Worm (Caenorhabditis elegans) whole organism, L1 larva: Measurements from ENCODE around the gene D1046.18.

ENCODE experiments used
- C04F5.9 ChIP-seq: sonication (generic microtip); optimal IDR thresholded peaks from 2 replicates; lab custom pipeline; 2016; ENCODE audit warnings: missing genetic modification characterization, missing compliant biosample characterization
- C16A3.4 ChIP-seq: fragments of 150-350 bp; optimal IDR thresholded peaks from 2 replicates; lab custom pipeline; 2014; ENCODE audit warnings: missing biosample characterization, missing genetic modification characterization
- C34B4.2 ChIP-seq: sonication (generic microtip); optimal IDR thresholded peaks from 2 replicates; lab custom pipeline; 2017; ENCODE audit warnings: mild to moderate bottlenecking, missing genetic modification characterization, missing compliant biosample characterization
- aha-1 ChIP-seq: fragments of 150-350 bp; optimal IDR thresholded peaks from 2 replicates; lab custom pipeline; 2014; ENCODE audit warnings: missing biosample characterization, missing genetic modification characterization
- aly-2 ChIP-seq: fragments of 150-350 bp; optimal IDR thresholded peaks from 2 replicates; lab custom pipeline; 2014; ENCODE audit warnings: missing biosample characterization, missing genetic modification characterization
- ama-1 ChIP-seq: fragments of 150-350 bp; optimal IDR thresholded peaks from 2 replicates; lab custom pipeline; 2014
- blmp-1 ChIP-seq: fragments of 150-350 bp; optimal IDR thresholded peaks from 2 replicates; lab custom pipeline; 2014; ENCODE audit warnings: missing biosample characterization, missing genetic modification characterization
- ceh-8 ChIP-seq: fragments of 200-800 bp; sonication (Bioruptor generic); optimal IDR thresholded peaks from 2 replicates; lab custom pipeline; 2018; ENCODE audit warnings: mild to moderate bottlenecking, missing genetic modification characterization, moderate library complexity, missing compliant biosample characterization
- ceh-82 ChIP-seq, 3 experiments: fragments of 150-350 bp in 1 of 3; sonication (generic microtip) in 2 of 3; optimal IDR thresholded peaks; 2 replicates each; lab custom pipeline; 2014 to 2017; ENCODE audit warnings: missing biosample characterization in 3 of 3, missing genetic modification characterization in 3 of 3
- ceh-90 ChIP-seq: sonication (generic microtip); optimal IDR thresholded peaks from 2 replicates; lab custom pipeline; 2016; ENCODE audit warnings: missing genetic modification characterization, missing compliant biosample characterization
- dpl-1 ChIP-seq, 3 experiments: fragments of 150-350 bp in 2 of 3; sonication (generic microtip) in 1 of 3; optimal IDR thresholded peaks; 2 replicates each; lab custom pipeline; 2014 to 2017; ENCODE audit warnings: missing biosample characterization in 3 of 3, missing genetic modification characterization in 3 of 3, missing genetic modification reagents in 3 of 3
- efl-1 ChIP-seq, 4 experiments: fragments of 150-350 bp; optimal IDR thresholded peaks in 3 of 4; peaks in 1 of 4; 1 replicate in 1 of 4; 2 replicates in 3 of 4; lab custom pipeline; 2014; ENCODE audit warnings: missing biosample characterization in 2 of 4, missing genetic modification characterization in 2 of 4, missing genetic modification reagents in 2 of 4
- efl-3 ChIP-seq: fragments of 200-800 bp; sonication (Bioruptor generic); optimal IDR thresholded peaks from 2 replicates; lab custom pipeline; 2018; ENCODE audit warnings: mild to moderate bottlenecking, missing genetic modification characterization, missing compliant biosample characterization
- egl-13 ChIP-seq: sonication (generic microtip); optimal IDR thresholded peaks from 2 replicates; lab custom pipeline; 2016; ENCODE audit warnings: missing genotype, missing genetic modification reagents, missing genetic modification characterization, missing compliant biosample characterization
- egl-27 ChIP-seq, 2 experiments: fragments of 150-350 bp in 1 of 2; sonication (generic microtip); optimal IDR thresholded peaks; 3 replicates each; lab custom pipeline; 2017 to 2018; ENCODE audit warnings: missing biosample characterization in 2 of 2, missing genetic modification characterization in 2 of 2, missing genetic modification reagents in 2 of 2
- elt-3 ChIP-seq, 6 experiments: fragments of 150-350 bp in 1 of 6; sonication (generic microtip); optimal IDR thresholded peaks; 2 replicates each; lab custom pipeline; 2017 to 2018; ENCODE audit warnings: missing biosample characterization in 6 of 6, missing genetic modification characterization in 6 of 6, inconsistent platforms in 1 of 6
- fkh-10 ChIP-seq: sonication (generic microtip); optimal IDR thresholded peaks from 2 replicates; lab custom pipeline; 2017; ENCODE audit warnings: missing biosample characterization, missing genetic modification reagents, missing genetic modification characterization
- hlh-17 ChIP-seq: fragments of 200-800 bp; sonication (Bioruptor generic); optimal IDR thresholded peaks from 2 replicates; lab custom pipeline; 2018; ENCODE audit warnings: missing genetic modification characterization, mild to moderate bottlenecking, missing compliant biosample characterization, moderate library complexity, borderline replicate concordance
- hpl-2 ChIP-seq: fragments of 150-350 bp; optimal IDR thresholded peaks from 2 replicates; lab custom pipeline; 2014; ENCODE audit warnings: missing biosample characterization, missing genetic modification reagents, missing genetic modification characterization
- jun-1 ChIP-seq: fragments of 150-350 bp; optimal IDR thresholded peaks from 2 replicates; lab custom pipeline; 2014; ENCODE audit warnings: missing biosample characterization, missing genetic modification reagents, missing genetic modification characterization
- lin-13 ChIP-seq: fragments of 150-350 bp; optimal IDR thresholded peaks from 2 replicates; lab custom pipeline; 2014; ENCODE audit warnings: missing biosample characterization, missing genetic modification reagents, missing genetic modification characterization
- lin-14 ChIP-seq: fragments of 200-800 bp; sonication (Bioruptor generic); optimal IDR thresholded peaks from 2 replicates; lab custom pipeline; 2018; ENCODE audit warnings: mild to moderate bottlenecking, missing genetic modification characterization, moderate library complexity, missing compliant biosample characterization
- lin-35 ChIP-seq, 2 experiments: fragments of 150-350 bp; optimal IDR thresholded peaks; 2 replicates each; lab custom pipeline; 2014; ENCODE audit warnings: missing biosample characterization in 2 of 2, missing genetic modification characterization in 2 of 2, missing genetic modification reagents in 2 of 2
- mab-9 ChIP-seq: fragments of 200-800 bp; sonication (Bioruptor generic); IDR thresholded peaks from 2 replicates; pipeline ENCODE4 v1.3.6; 2022; ENCODE audit warnings: missing genetic modification reagents, missing genetic modification characterization, missing compliant biosample characterization
- mdl-1 ChIP-seq, 2 experiments: fragments of 150-350 bp; optimal IDR thresholded peaks; 2 replicates each; lab custom pipeline; 2014 to 2017; ENCODE audit warnings: missing biosample characterization in 2 of 2, missing genetic modification characterization in 2 of 2, inconsistent platforms in 1 of 2
- mef-2 ChIP-seq: fragments of 150-350 bp; optimal IDR thresholded peaks from 2 replicates; lab custom pipeline; 2014; ENCODE audit warnings: missing biosample characterization, missing genetic modification characterization
- mep-1 ChIP-seq: fragments of 150-350 bp; optimal IDR thresholded peaks from 2 replicates; lab custom pipeline; 2014; ENCODE audit warnings: missing biosample characterization, missing genetic modification characterization
- nhr-11 ChIP-seq: fragments of 150-350 bp; optimal IDR thresholded peaks from 2 replicates; lab custom pipeline; 2014; ENCODE audit warnings: missing biosample characterization, missing genetic modification characterization
- nhr-12 ChIP-seq: sonication (generic microtip); optimal IDR thresholded peaks from 2 replicates; lab custom pipeline; 2017; ENCODE audit warnings: missing biosample characterization, missing genetic modification characterization
- nhr-19 ChIP-seq: fragments of 200-800 bp; sonication (Bioruptor generic); conservative IDR thresholded peaks from 2 replicates; pipeline ENCODE4 v1.3.6; 2022; ENCODE audit warnings: missing genetic modification characterization, missing compliant biosample characterization
- nhr-20 ChIP-seq: sonication (generic microtip); optimal IDR thresholded peaks from 2 replicates; lab custom pipeline; 2016; ENCODE audit warnings: mild to moderate bottlenecking, missing genetic modification characterization, missing compliant biosample characterization
- nhr-237 ChIP-seq: fragments of 150-350 bp; optimal IDR thresholded peaks from 2 replicates; lab custom pipeline; 2014; ENCODE audit warnings: missing biosample characterization, missing genetic modification characterization
- nhr-28 ChIP-seq: fragments of 150-350 bp; optimal IDR thresholded peaks from 2 replicates; lab custom pipeline; 2014; ENCODE audit warnings: missing biosample characterization, missing genetic modification characterization
- nhr-47 ChIP-seq: sonication (generic microtip); optimal IDR thresholded peaks from 2 replicates; lab custom pipeline; 2016; ENCODE audit warnings: mild to moderate bottlenecking, missing genetic modification characterization, moderate library complexity, missing compliant biosample characterization
- nhr-84 ChIP-seq: sonication (generic microtip); optimal IDR thresholded peaks from 2 replicates; lab custom pipeline; 2017; ENCODE audit warnings: missing biosample characterization, missing genetic modification characterization
- nhr-85 ChIP-seq: sonication (generic microtip); peaks from one replicate; lab custom pipeline; 2016; ENCODE audit warnings: missing genetic modification characterization, inconsistent platforms, missing compliant biosample characterization
- pag-3 ChIP-seq: sonication (generic microtip); optimal IDR thresholded peaks from 2 replicates; lab custom pipeline; 2017; ENCODE audit warnings: missing genetic modification characterization, mild to moderate bottlenecking, missing compliant biosample characterization, antibody characterized with exemption, borderline replicate concordance; ENCODE audit not compliant: insufficient read depth
- skn-1 ChIP-seq: fragments of 150-350 bp; optimal IDR thresholded peaks from 2 replicates; lab custom pipeline; 2014; ENCODE audit warnings: missing biosample characterization, missing genetic modification characterization
- snpc-4 ChIP-seq: fragments of 150-350 bp; optimal IDR thresholded peaks from 2 replicates; lab custom pipeline; 2014; ENCODE audit warnings: missing biosample characterization, missing genetic modification characterization
- snu-23 ChIP-seq: sonication (generic microtip); optimal IDR thresholded peaks from 2 replicates; lab custom pipeline; 2016; ENCODE audit warnings: missing genetic modification characterization, missing compliant biosample characterization
- tbx-2 ChIP-seq: sonication (generic microtip); optimal IDR thresholded peaks from 2 replicates; lab custom pipeline; 2016; ENCODE audit warnings: missing genetic modification characterization, missing compliant biosample characterization
- tlp-1 ChIP-seq: fragments of 150-350 bp; optimal IDR thresholded peaks from 2 replicates; lab custom pipeline; 2014; ENCODE audit warnings: missing biosample characterization, missing genetic modification characterization
- unc-30 ChIP-seq: sonication (generic microtip); optimal IDR thresholded peaks from 2 replicates; lab custom pipeline; 2017; ENCODE audit warnings: missing biosample characterization, missing genetic modification characterization
- unc-62 ChIP-seq: fragments of 150-350 bp; optimal IDR thresholded peaks from 2 replicates; lab custom pipeline; 2014; ENCODE audit warnings: missing biosample characterization, missing genetic modification reagents, missing genetic modification characterization
- unc-86 ChIP-seq: sonication (generic microtip); optimal IDR thresholded peaks from 2 replicates; lab custom pipeline; 2016; ENCODE audit warnings: missing genetic modification characterization, missing compliant biosample characterization
- unc-98 ChIP-seq: fragments of 200-800 bp; sonication (Bioruptor generic); IDR thresholded peaks from 2 replicates; pipeline ENCODE4 v1.3.6; 2022; ENCODE audit warnings: missing genetic modification characterization, missing compliant biosample characterization
- xbp-1 ChIP-seq: sonication (generic microtip); optimal IDR thresholded peaks from 2 replicates; lab custom pipeline; 2016; ENCODE audit warnings: missing genetic modification characterization, missing compliant biosample characterization
- zag-1 ChIP-seq: fragments of 150-350 bp; optimal IDR thresholded peaks from 2 replicates; lab custom pipeline; 2014; ENCODE audit warnings: missing biosample characterization, missing genetic modification characterization
- zip-4 ChIP-seq: fragments of 200-800 bp; sonication (Bioruptor generic); optimal IDR thresholded peaks from 2 replicates; lab custom pipeline; 2018; ENCODE audit warnings: mild to moderate bottlenecking, missing genetic modification characterization, moderate library complexity, missing compliant biosample characterization
- ztf-11 ChIP-seq, 2 experiments: sonication (generic microtip); optimal IDR thresholded peaks; 2 replicates each; lab custom pipeline; 2016 to 2017; ENCODE audit warnings: missing genetic modification characterization in 2 of 2, missing biosample characterization in 1 of 2, missing compliant biosample characterization in 1 of 2
- ztf-4 ChIP-seq: fragments of 150-350 bp; optimal IDR thresholded peaks from 2 replicates; lab custom pipeline; 2014; ENCODE audit warnings: missing biosample characterization, missing genetic modification characterization

Gene D1046.18

ce11 chrIV:8926511-8926910, 3.5 kb upstream of the D1046.18 start:
- TF ChIP-seq aha-1 (tag; lab: Kevin White, UChicago): no peak
- no peak for TF ChIP-seq mef-2 (tag; lab: Kevin White, UChicago)
- TF ChIP-seq mep-1 (tag; lab: Kevin White, UChicago): no peak
- TF ChIP-seq nhr-85 (tag; lab: Kevin White, UChicago): no peak
- TF ChIP-seq dpl-1 (GFP tag; optimal IDR thresholded peaks at IDR 0.05; lab: Kevin White, UChicago): no peak
- no peak for TF ChIP-seq unc-86 (tag; lab: Kevin White, UChicago)
- TF ChIP-seq pag-3 (tag; lab: Kevin White, UChicago): no peak
- no peak for TF ChIP-seq nhr-12 (tag; lab: Kevin White, UChicago)
- TF ChIP-seq lin-35 (GFP tag; optimal IDR thresholded peaks at IDR 0.05; lab: Kevin White, UChicago): no peak
- no peak for TF ChIP-seq blmp-1
- no peak for TF ChIP-seq nhr-19
- no peak for TF ChIP-seq lin-14
- no peak for TF ChIP-seq hpl-2 (GFP tag; lab: Kevin White, UChicago)
- no peak for TF ChIP-seq unc-98 (GFP tag; lab: Robert Waterston, UW)
- no peak for TF ChIP-seq C16A3.4
- no peak for TF ChIP-seq mdl-1 (tag; optimal IDR thresholded peaks at IDR 0.05; lab: Kevin White, UChicago)
- TF ChIP-seq jun-1 (tag; lab: Kevin White, UChicago): no peak
- no peak for TF ChIP-seq elt-3 (tag; optimal IDR thresholded peaks at IDR 0.05; lab: Kevin White, UChicago)

- TF ChIP-seq efl-3 (peak; percentile 24), ztf-11 (tag; optimal IDR thresholded peaks at IDR 0.05; lab: Kevin White, UChicago) (peak in 1 of 2 experiments; percentile 33), ama-1 (lab: Kevin White, UChicago) (peak; percentile 44), nhr-237 (tag; lab: Kevin White, UChicago) (no peak), nhr-84 (tag; lab: Kevin White, UChicago) (no peak), skn-1 (tag; lab: Kevin White, UChicago) (peak; percentile 71), egl-13 (tag; lab: Kevin White, UChicago) (no peak), elt-3 (tag; optimal IDR thresholded peaks at IDR 0.05; lab: Kevin White, UChicago) (peak in 1 of 6 experiments; percentile 75), xbp-1 (tag; lab: Kevin White, UChicago) (peak; percentile 79), nhr-20 (tag; lab: Kevin White, UChicago) (peak; percentile 79), pag-3 (tag; lab: Kevin White, UChicago) (no peak), ztf-4 (peak; percentile 64), fkh-10 (GFP tag; lab: Kevin White, UChicago) (no peak), nhr-47 (tag; lab: Kevin White, UChicago) (peak; percentile 85), egl-27 (tag; optimal IDR thresholded peaks at IDR 0.05; lab: Kevin White, UChicago) (peak in 1 of 2 experiments; percentile 14), nhr-11 (tag; lab: Kevin White, UChicago) (no peak), hlh-17 (GFP tag; lab: Kevin White, UChicago) (no peak), tbx-2 (tag; lab: Kevin White, UChicago) (peak; percentile 70), zip-4 (GFP tag; lab: Kevin White, UChicago) (peak; percentile 13), mab-9 (no peak), C34B4.2 (tag; lab: Kevin White, UChicago) (no peak), nhr-28 (tag; lab: Kevin White, UChicago) (no peak), zag-1 (tag; lab: Kevin White, UChicago) (no peak), tlp-1 (tag; lab: Kevin White, UChicago) (no peak), mdl-1 (tag; optimal IDR thresholded peaks at IDR 0.05; lab: Kevin White, UChicago) (peak in 1 of 2 experiments; percentile 84), unc-62 (GFP tag; lab: Kevin White, UChicago) (no peak), unc-30 (no peak), snu-23 (GFP tag; lab: Kevin White, UChicago) (peak; percentile 82), hpl-2 (GFP tag; lab: Kevin White, UChicago) (peak; percentile 52), blmp-1 (no peak), ceh-90 (tag; lab: Kevin White, UChicago) (no peak), ceh-8 (peak; percentile 60), efl-1 (optimal IDR thresholded peaks at IDR 0.05; lab: Kevin White, UChicago) (peak; percentile 56 to 62), efl-1 (GFP tag; optimal IDR thresholded peaks at IDR 0.05 in 1 of 2; lab: Kevin White, UChicago) (peak; percentile 46 to 96), aly-2 (tag; lab: Kevin White, UChicago) (peak; percentile 50), mep-1 (tag; lab: Kevin White, UChicago) (peak; percentile 66), snpc-4 (tag; lab: Kevin White, UChicago) (peak; percentile 41), lin-13 (GFP tag; lab: Kevin White, UChicago) (peak; percentile 49), lin-14 (peak; percentile 72), C04F5.9 (tag; lab: Kevin White, UChicago) (peak; percentile 29), ceh-82 (tag; optimal IDR thresholded peaks at IDR 0.05; lab: Kevin White, UChicago) (peak; percentile 55 to 62 (median 60))
These were observed 2.9 kb upstream of the D1046.18 start for ce11 chrIV:8927093-8927492.
